Fruit fly (Drosophila melanogaster) whole organism, adult: ENCODE measurements around the gene salt.

Source experiments
- CG11617 ChIP-seq: fragments of 200-800 bp; sonication (Bioruptor generic); optimal IDR thresholded peaks from 2 replicates; lab custom pipeline; 2017; ENCODE audit warnings: mild to moderate bottlenecking, missing biosample characterization, missing genetic modification reagents, missing genetic modification characterization
- CG12768 ChIP-seq: fragments of 200-800 bp; sonication (Bioruptor generic); optimal IDR thresholded peaks from 2 replicates; lab custom pipeline; 2017; ENCODE audit warnings: missing biosample characterization, missing genetic modification characterization, mild to moderate bottlenecking, moderate library complexity, missing genetic modification reagents
- CG14711 ChIP-seq: fragments of 200-800 bp; sonication (Bioruptor generic); optimal IDR thresholded peaks from 2 replicates; lab custom pipeline; 2018; ENCODE audit warnings: missing biosample characterization, mild to moderate bottlenecking, missing genetic modification characterization, moderate library complexity
- CG1620 ChIP-seq: fragments of 200-800 bp; sonication (Bioruptor generic); optimal IDR thresholded peaks from 2 replicates; lab custom pipeline; 2016; ENCODE audit warnings: missing biosample characterization, missing genetic modification characterization
- CG33017 ChIP-seq: fragments of 200-800 bp; sonication (Bioruptor generic); optimal IDR thresholded peaks from 2 replicates; lab custom pipeline; 2018; ENCODE audit warnings: missing biosample characterization, mild to moderate bottlenecking, missing genetic modification characterization, moderate library complexity
- CG5204 ChIP-seq: fragments of 200-800 bp; sonication (Bioruptor generic); optimal IDR thresholded peaks from 2 replicates; lab custom pipeline; 2016; ENCODE audit warnings: missing biosample characterization, missing genetic modification characterization
- CG7045 ChIP-seq: fragments of 200-800 bp; sonication (Bioruptor generic); optimal IDR thresholded peaks from 2 replicates; lab custom pipeline; 2017; ENCODE audit warnings: missing biosample characterization, mild to moderate bottlenecking, missing genetic modification characterization
- CG7101 ChIP-seq: fragments of 200-800 bp; sonication (Bioruptor generic); optimal IDR thresholded peaks from 2 replicates; lab custom pipeline; 2018; ENCODE audit warnings: missing biosample characterization, mild to moderate bottlenecking, missing genetic modification characterization, moderate library complexity
- Clk ChIP-seq: fragments of 200-800 bp; sonication (Bioruptor generic); optimal IDR thresholded peaks from 2 replicates; lab custom pipeline; 2017; ENCODE audit warnings: missing biosample characterization, missing genetic modification characterization
- Crg-1 ChIP-seq: fragments of 200-800 bp; sonication (Bioruptor generic); optimal IDR thresholded peaks from 2 replicates; lab custom pipeline; 2016; ENCODE audit warnings: missing biosample characterization, missing genetic modification characterization
- Hr96 ChIP-seq: fragments of 200-800 bp; sonication (Bioruptor generic); optimal IDR thresholded peaks from 2 replicates; lab custom pipeline; 2016; ENCODE audit warnings: missing biosample characterization, missing genetic modification characterization
- Mnt ChIP-seq: fragments of 200-800 bp; sonication (Bioruptor generic); optimal IDR thresholded peaks from 2 replicates; lab custom pipeline; 2016; ENCODE audit warnings: missing biosample characterization, mild to moderate bottlenecking, missing genetic modification characterization
- bab1 ChIP-seq: fragments of 200-800 bp; sonication (Bioruptor generic); optimal IDR thresholded peaks from 3 replicates; lab custom pipeline; 2019; ENCODE audit warnings: missing biosample characterization, mild to moderate bottlenecking, missing genetic modification characterization, moderate library complexity
- cic ChIP-seq: fragments of 200-800 bp; sonication (Bioruptor generic); optimal IDR thresholded peaks from 2 replicates; lab custom pipeline; 2017; ENCODE audit warnings: missing biosample characterization, mild to moderate bottlenecking, missing genetic modification characterization, moderate library complexity
- cnc ChIP-seq, 2 experiments: fragments of >200 bp; optimal IDR thresholded peaks; 2 replicates each; lab custom pipeline; 2017
- kay ChIP-seq: fragments of 200-800 bp; sonication (Bioruptor generic); peaks from one replicate; lab custom pipeline; 2016; ENCODE audit warnings: missing biosample characterization, missing genetic modification characterization, borderline replicate concordance
- ovo ChIP-seq: fragments of 200-800 bp; sonication (Bioruptor generic); optimal IDR thresholded peaks from 2 replicates; lab custom pipeline; 2016; ENCODE audit warnings: missing biosample characterization, missing genetic modification characterization
- pad ChIP-seq: fragments of 200-800 bp; sonication (Bioruptor generic); optimal IDR thresholded peaks from 3 replicates; lab custom pipeline; 2017; ENCODE audit warnings: missing biosample characterization, missing genetic modification characterization, mild to moderate bottlenecking, moderate library complexity, missing genetic modification reagents
- tj ChIP-seq: fragments of 200-800 bp; sonication (Bioruptor generic); optimal IDR thresholded peaks from 3 replicates; lab custom pipeline; 2017; ENCODE audit warnings: missing biosample characterization, mild to moderate bottlenecking, missing genetic modification characterization, moderate library complexity
- toe ChIP-seq: fragments of 200-800 bp; sonication (Bioruptor generic); optimal IDR thresholded peaks from 2 replicates; lab custom pipeline; 2016; ENCODE audit warnings: missing biosample characterization, missing genetic modification characterization

Gene salt

dm6 chr3R:31726286-31726685 is 28.2 kb downstream of the salt start:
- no peak for TF ChIP-seq toe
- TF ChIP-seq CG12768 (GFP tag; lab: Kevin White, UChicago), result no peak
- no peak for TF ChIP-seq tj (GFP tag; lab: Kevin White, UChicago)
- no peak for TF ChIP-seq CG7101 (tag; lab: Kevin White, UChicago)
- TF ChIP-seq CG5204 (GFP tag; lab: Kevin White, UChicago), result no peak
- no peak for TF ChIP-seq Crg-1 (GFP tag; lab: Kevin White, UChicago)
- no peak for TF ChIP-seq CG7045 (GFP tag; lab: Kevin White, UChicago)
- no peak for TF ChIP-seq kay (GFP tag; lab: Kevin White, UChicago)
- TF ChIP-seq Clk (GFP tag; lab: Kevin White, UChicago), result no peak
- no peak for TF ChIP-seq cnc (optimal IDR thresholded peaks at IDR 0.05; lab: Kevin White, UChicago)
- TF ChIP-seq ovo (GFP tag; lab: Kevin White, UChicago), result no peak
- no peak for TF ChIP-seq CG11617 (GFP tag; lab: Kevin White, UChicago)
- no peak for TF ChIP-seq CG1620 (GFP tag; lab: Kevin White, UChicago)
- TF ChIP-seq pad (GFP tag; lab: Kevin White, UChicago), result no peak
- no peak for TF ChIP-seq Hr96 (GFP tag; lab: Kevin White, UChicago)
- TF ChIP-seq cic (GFP tag; lab: Kevin White, UChicago), result no peak
- TF ChIP-seq CG33017 (tag; lab: Kevin White, UChicago), result no peak

dm6 chr3R:31725486-31726227 is 28.8 kb downstream of the salt start:
- no peak for TF ChIP-seq CG14711 (tag; lab: Kevin White, UChicago)
- peak; percentile 6 for TF ChIP-seq CG7101 (tag; lab: Kevin White, UChicago)
- TF ChIP-seq toe, result peak; percentile 70
- TF ChIP-seq cnc (optimal IDR thresholded peaks at IDR 0.05; lab: Kevin White, UChicago), result no peak
- no peak for TF ChIP-seq Crg-1 (GFP tag; lab: Kevin White, UChicago)
- no peak for TF ChIP-seq bab1 (GFP tag; lab: Kevin White, UChicago)
- peak; percentile 12 for TF ChIP-seq CG11617 (GFP tag; lab: Kevin White, UChicago)
- peak; percentile 66 for TF ChIP-seq cic (GFP tag; lab: Kevin White, UChicago)
- no peak for TF ChIP-seq CG7045 (GFP tag; lab: Kevin White, UChicago)
- no peak for TF ChIP-seq Mnt
- TF ChIP-seq tj (GFP tag; lab: Kevin White, UChicago), result peak; percentile 23
- TF ChIP-seq CG5204 (GFP tag; lab: Kevin White, UChicago), result no peak
- TF ChIP-seq kay (GFP tag; lab: Kevin White, UChicago), result no peak
- TF ChIP-seq CG33017 (tag; lab: Kevin White, UChicago), result peak; percentile 32
- no peak for TF ChIP-seq Clk (GFP tag; lab: Kevin White, UChicago)
- TF ChIP-seq CG1620 (GFP tag; lab: Kevin White, UChicago), result no peak
- TF ChIP-seq pad (GFP tag; lab: Kevin White, UChicago), result peak; percentile 91
- peak; percentile 68 for TF ChIP-seq ovo (GFP tag; lab: Kevin White, UChicago)
- no peak for TF ChIP-seq Hr96 (GFP tag; lab: Kevin White, UChicago)
- TF ChIP-seq CG12768 (GFP tag; lab: Kevin White, UChicago), result peak; percentile 61

dm6 chr3R:31724580-31725320 is 29.8 kb downstream of the salt start:
- TF ChIP-seq pad (GFP tag; lab: Kevin White, UChicago) (peak; percentile 36), CG14711 (tag; lab: Kevin White, UChicago) (no peak), bab1 (GFP tag; lab: Kevin White, UChicago) (peak; percentile 37), tj (GFP tag; lab: Kevin White, UChicago) (peak; percentile 73)

- TF ChIP-seq CG33017 (tag; lab: Kevin White, UChicago) (no peak), kay (GFP tag; lab: Kevin White, UChicago) (peak; percentile 32), CG5204 (GFP tag; lab: Kevin White, UChicago) (no peak), Clk (GFP tag; lab: Kevin White, UChicago) (no peak), CG1620 (GFP tag; lab: Kevin White, UChicago) (no peak), CG7045 (GFP tag; lab: Kevin White, UChicago) (no peak), tj (GFP tag; lab: Kevin White, UChicago) (no peak)
Observed at dm6 chr3R:31724136-31724535, 30.4 kb downstream of the salt start.

dm6 chr3R:31723206-31723933 is 31.1 kb downstream of the salt start:
- peak; percentile 27 for TF ChIP-seq pad (GFP tag; lab: Kevin White, UChicago)
- no peak for TF ChIP-seq CG7045 (GFP tag; lab: Kevin White, UChicago)
- TF ChIP-seq ovo (GFP tag; lab: Kevin White, UChicago), result peak; percentile 7
- peak; percentile 39 for TF ChIP-seq toe
- TF ChIP-seq CG14711 (tag; lab: Kevin White, UChicago), result no peak
